Fruit fly (Drosophila melanogaster): Measurements from ENCODE around the gene Rab3-GAP.

dm6 chr2L:12093652-12094051, 30.7 kb upstream of the Rab3-GAP start:
- TF ChIP-seq CG17806 (tag; optimal IDR thresholded peaks at IDR 0.05) (no peak), Pif1B (GFP tag; optimal IDR thresholded peaks at IDR 0.05) (no peak), CG32121 (GFP tag; IDR thresholded peaks at IDR 0.05) (no peak), fd96Ca (GFP tag; IDR thresholded peaks at IDR 0.05) (no peak), CG10348 (GFP tag; IDR thresholded peaks at IDR 0.05) (no peak), CG15710 (tag; optimal IDR thresholded peaks at IDR 0.05) (no peak), CG8301 (tag; optimal IDR thresholded peaks at IDR 0.05) (no peak), CG9948 (tag; optimal IDR thresholded peaks at IDR 0.05) (no peak), CG14655 (GFP tag; optimal IDR thresholded peaks at IDR 0.05) (no peak), Pif1A (GFP tag; optimal IDR thresholded peaks at IDR 0.05) (no peak), rn (GFP tag; IDR thresholded peaks at IDR 0.05) (no peak), EcR (GFP tag; optimal IDR thresholded peaks at IDR 0.05) (no peak)
